Worm (Caenorhabditis elegans) whole organism, late embryonic: Measurements from ENCODE around the gene R11H6.4.

Experiments used
- C38D4.7 ChIP-seq: fragments of 200-800 bp; sonication (Bioruptor generic); optimal IDR thresholded peaks from 2 replicates; lab custom pipeline; 2018; ENCODE audit warnings: mild to moderate bottlenecking, missing genetic modification characterization, moderate library complexity, missing compliant biosample characterization
- ama-1 ChIP-seq: fragments of 150-350 bp; optimal IDR thresholded peaks from 2 replicates; lab custom pipeline; 2014
- ceh-9 ChIP-seq: sonication (generic microtip); optimal IDR thresholded peaks from 2 replicates; lab custom pipeline; 2016; ENCODE audit warnings: mild to moderate bottlenecking, missing genetic modification characterization, inconsistent platforms, missing compliant biosample characterization
- che-1 ChIP-seq: sonication (generic microtip); optimal IDR thresholded peaks from 2 replicates; lab custom pipeline; 2016; ENCODE audit warnings: mild to moderate bottlenecking, missing genetic modification characterization, missing compliant biosample characterization
- fkh-10 ChIP-seq: fragments of 150-350 bp; optimal IDR thresholded peaks from 2 replicates; lab custom pipeline; 2014; ENCODE audit warnings: missing biosample characterization, missing genetic modification reagents, missing genetic modification characterization
- hlh-6 ChIP-seq: sonication (generic microtip); optimal IDR thresholded peaks from 2 replicates; lab custom pipeline; 2016; ENCODE audit warnings: missing genotype, missing genetic modification characterization, missing compliant biosample characterization
- pha-4 ChIP-seq: fragments of 150-350 bp; optimal IDR thresholded peaks from 2 replicates; lab custom pipeline; 2018; ENCODE audit warnings: missing biosample characterization, missing genetic modification reagents, missing genetic modification characterization
- pqm-1 ChIP-seq: sonication (generic microtip); optimal IDR thresholded peaks from 2 replicates; lab custom pipeline; 2016; ENCODE audit warnings: missing genetic modification characterization, missing compliant biosample characterization
- sox-4 ChIP-seq: sonication (generic microtip); optimal IDR thresholded peaks from 2 replicates; lab custom pipeline; 2017; ENCODE audit warnings: mild to moderate bottlenecking, missing genetic modification characterization, inconsistent platforms, missing compliant biosample characterization
- tbx-2 ChIP-seq: sonication (generic microtip); optimal IDR thresholded peaks from 2 replicates; lab custom pipeline; 2016; ENCODE audit warnings: missing genetic modification characterization, missing compliant biosample characterization
- unc-3 ChIP-seq, 2 experiments: fragments of 200-800 bp in 1 of 2; sonication (Bioruptor generic) in 1 of 2; sonication (generic microtip) in 1 of 2; conservative IDR thresholded peaks in 1 of 2; optimal IDR thresholded peaks in 1 of 2; 2 replicates each; pipeline versions ENCODE4 v1.3.6 to Lab custom; 2016 to 2022; ENCODE audit warnings: missing compliant biosample characterization in 2 of 2, missing genetic modification characterization in 2 of 2, missing genetic modification reagents in 1 of 2

DNA sequence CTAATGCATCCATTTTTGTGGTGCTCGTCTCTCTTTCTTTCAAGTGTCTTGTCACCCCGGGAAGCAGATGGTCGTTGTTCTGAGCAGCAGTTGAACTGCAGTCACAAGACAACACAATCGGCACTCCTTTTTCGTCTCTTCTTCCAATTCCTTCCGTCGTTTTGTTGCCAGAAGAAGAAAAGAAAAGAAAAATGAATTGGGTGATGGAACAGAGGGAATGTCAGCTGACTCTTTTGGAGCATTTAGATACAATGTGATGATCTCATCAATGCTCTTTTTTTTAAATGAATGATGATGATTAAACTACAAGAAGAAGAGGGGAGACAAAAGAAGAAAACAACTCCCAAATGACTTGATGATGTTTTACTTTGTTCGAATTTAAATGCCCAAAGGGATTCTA, 40.2 kb downstream of the R11H6.4 start:
- TF ChIP-seq pha-4 (tag; lab: Kevin White, UChicago) (no peak), che-1 (tag; lab: Kevin White, UChicago) (no peak), sox-4 (tag; lab: Kevin White, UChicago) (no peak), ama-1 (lab: Kevin White, UChicago) (no peak), unc-3 (GFP tag; conservative IDR thresholded peaks at IDR 0.05; lab: Robert Waterston, UW) (no peak), unc-3 (tag; optimal IDR thresholded peaks at IDR 0.05; lab: Kevin White, UChicago) (no peak), ceh-9 (no peak), fkh-10 (no peak), pqm-1 (tag; lab: Kevin White, UChicago) (no peak), C38D4.7 (GFP tag; lab: Kevin White, UChicago) (no peak), hlh-6 (tag; lab: Kevin White, UChicago) (no peak), tbx-2 (tag; lab: Kevin White, UChicago) (no peak)
